Fruit fly (Drosophila melanogaster): ENCODE measurements around the gene Septin1.

Septin1 gene

DNA sequence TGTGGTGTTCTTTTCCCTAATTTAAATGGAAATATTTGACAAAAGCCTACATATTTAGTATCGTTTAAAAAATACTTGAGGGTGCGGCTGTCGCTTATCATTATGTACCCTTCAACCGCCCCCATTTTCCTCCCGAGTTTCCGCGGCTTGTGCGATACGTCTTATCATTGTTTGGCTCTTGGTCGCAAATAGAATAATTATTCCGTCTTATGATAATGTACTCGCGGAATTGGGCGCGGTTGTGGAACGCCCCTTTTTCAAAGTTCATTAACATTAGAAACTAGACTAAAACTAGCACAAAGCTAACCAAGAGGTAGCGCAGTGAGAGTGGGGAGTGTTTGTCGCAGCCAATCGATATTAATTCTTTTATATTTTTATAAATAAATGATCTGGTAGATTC is 7.3 kb downstream of the Septin1 start:
- peak; percentile 11 for TF ChIP-seq CG10543 (GFP tag; optimal IDR thresholded peaks at IDR 0.05)
- TF ChIP-seq tap (tag; optimal IDR thresholded peaks at IDR 0.05): no peak
- no peak for TF ChIP-seq CG7372 (GFP tag; IDR thresholded peaks at IDR 0.05)
- no peak for TF ChIP-seq chn (GFP tag; optimal IDR thresholded peaks at IDR 0.05)
- TF ChIP-seq Six4 (GFP tag; optimal IDR thresholded peaks at IDR 0.05): no peak
- TF ChIP-seq CG6683 (GFP tag; optimal IDR thresholded peaks at IDR 0.05): no peak
- TF ChIP-seq sug (tag; optimal IDR thresholded peaks at IDR 0.05): peak; percentile 10
- TF ChIP-seq TFAM (GFP tag; optimal IDR thresholded peaks at IDR 0.05): no peak
- TF ChIP-seq pita (GFP tag; optimal IDR thresholded peaks at IDR 0.05): no peak
- TF ChIP-seq Dp (GFP tag; optimal IDR thresholded peaks at IDR 0.05): no peak
- TF ChIP-seq CG2678 (tag; optimal IDR thresholded peaks at IDR 0.05): no peak
- TF ChIP-seq CG12299 (tag; optimal IDR thresholded peaks at IDR 0.05): no peak
- no peak for TF ChIP-seq nau (GFP tag; optimal IDR thresholded peaks at IDR 0.05)
- TF ChIP-seq CG34376 (GFP tag; optimal IDR thresholded peaks at IDR 0.05): peak; percentile 41
- TF ChIP-seq Nf-YA (GFP tag; IDR thresholded peaks at IDR 0.05): no peak
- no peak for TF ChIP-seq wdn (GFP tag; IDR thresholded peaks at IDR 0.05)
- no peak for TF ChIP-seq slbo (GFP tag; IDR thresholded peaks at IDR 0.05)
- TF ChIP-seq slou (GFP tag; optimal IDR thresholded peaks at IDR 0.05): no peak
- no peak for TF ChIP-seq CG14860 (GFP tag; IDR thresholded peaks at IDR 0.05; ENCODE audit: partially characterized antibody)
- TF ChIP-seq Ptx1 (GFP tag; IDR thresholded peaks at IDR 0.05): no peak
- no peak for TF ChIP-seq CG14667 (GFP tag; IDR thresholded peaks at IDR 0.05)
- no peak for TF ChIP-seq HLH4C (GFP tag; IDR thresholded peaks at IDR 0.05; ENCODE audit: partially characterized antibody)
- TF ChIP-seq mirr (GFP tag; optimal IDR thresholded peaks at IDR 0.05): peak; percentile 13
- no peak for TF ChIP-seq CG2120 (GFP tag; optimal IDR thresholded peaks at IDR 0.05)
- no peak for TF ChIP-seq Nf-YB (GFP tag; optimal IDR thresholded peaks at IDR 0.05)
- TF ChIP-seq exex (tag; optimal IDR thresholded peaks at IDR 0.05): peak; percentile 74
- no peak for TF ChIP-seq CG15514 (GFP tag; optimal IDR thresholded peaks at IDR 0.05)
- TF ChIP-seq dimm (GFP tag; IDR thresholded peaks at IDR 0.05): no peak

DNA sequence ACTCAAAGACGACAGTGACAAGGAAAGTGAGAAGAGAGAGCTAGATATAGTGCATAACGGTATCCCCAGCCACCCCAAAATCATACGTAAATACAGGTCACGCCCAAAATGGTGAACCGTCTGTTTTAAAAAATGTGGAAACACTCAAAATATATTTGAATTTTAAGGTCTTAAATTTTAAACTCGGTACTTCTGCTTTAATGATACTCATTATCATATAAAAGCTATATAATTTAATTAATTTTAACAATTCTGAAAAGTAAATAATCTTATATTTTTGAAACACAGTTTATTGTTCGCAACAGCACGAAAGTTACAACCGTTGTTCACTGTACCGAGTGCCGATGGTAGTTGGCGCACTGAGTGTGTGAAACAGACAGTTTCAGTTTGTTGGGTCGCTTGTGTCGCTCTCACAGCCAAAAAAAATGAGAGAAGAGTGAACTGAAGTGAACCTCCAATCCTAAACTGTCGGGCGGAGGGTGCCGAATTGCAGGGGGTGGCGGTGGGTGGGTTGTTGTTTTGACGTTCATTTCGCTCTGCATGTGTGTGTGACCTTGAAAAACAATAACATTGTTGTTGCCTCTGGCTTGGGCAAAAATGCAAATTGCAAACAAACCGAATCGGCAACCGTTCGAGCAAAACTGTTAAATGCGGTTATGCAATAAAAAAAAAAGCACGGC is 8.4 kb downstream of the Septin1 start:
- peak; percentile 96 for TF ChIP-seq CoRest (tag; optimal IDR thresholded peaks at IDR 0.05)
- TF ChIP-seq Asciz (GFP tag; optimal IDR thresholded peaks at IDR 0.05): peak; percentile 88
- TF ChIP-seq dati (GFP tag; IDR thresholded peaks at IDR 0.05): no peak
- peak; percentile 34 for TF ChIP-seq CG16863 (GFP tag; optimal IDR thresholded peaks at IDR 0.05)
- peak; percentile 84 for TF ChIP-seq gsb (GFP tag; IDR thresholded peaks at IDR 0.05)
- TF ChIP-seq tap (tag; optimal IDR thresholded peaks at IDR 0.05): peak; percentile 91
- TF ChIP-seq bowl (GFP tag; IDR thresholded peaks at IDR 0.05): peak; percentile 54; the same call in 1 of the 2 replicates
- TF ChIP-seq mam (GFP tag; optimal IDR thresholded peaks at IDR 0.05): peak; percentile 53
- TF ChIP-seq gem (tag; optimal IDR thresholded peaks at IDR 0.05): peak; percentile 96
- peak; percentile 89 for TF ChIP-seq ind (GFP tag; optimal IDR thresholded peaks at IDR 0.05)
- TF ChIP-seq CG7928 (GFP tag; optimal IDR thresholded peaks at IDR 0.05): peak; percentile 63
- TF ChIP-seq CG6765 (GFP tag; optimal IDR thresholded peaks at IDR 0.05): peak; percentile 88
- TF ChIP-seq schlank (tag; optimal IDR thresholded peaks at IDR 0.05): peak; percentile 80
- peak; percentile 77 for TF ChIP-seq CG8281 (tag; optimal IDR thresholded peaks at IDR 0.05)
- no peak for TF ChIP-seq mld (GFP tag; IDR thresholded peaks at IDR 0.05; ENCODE audit: partially characterized antibody)
- TF ChIP-seq hb (GFP tag; IDR thresholded peaks at IDR 0.05; ENCODE audit: partially characterized antibody): no peak
- TF ChIP-seq slbo (GFP tag; IDR thresholded peaks at IDR 0.05): peak; percentile 93
- no peak for TF ChIP-seq CG10565 (GFP tag; optimal IDR thresholded peaks at IDR 0.05)
- peak; percentile 4 to 62 for TF ChIP-seq chif (GFP tag; optimal IDR thresholded peaks at IDR 0.05)
- peak; percentile 94 for TF ChIP-seq CG17361 (GFP tag; IDR thresholded peaks at IDR 0.05)
- peak; percentile 86 for TF ChIP-seq CG32767 (GFP tag; IDR thresholded peaks at IDR 0.05)
- peak; percentile 73 for TF ChIP-seq ham (GFP tag; IDR thresholded peaks at IDR 0.05)
- peak; percentile 71 for TF ChIP-seq CG11247 (GFP tag; IDR thresholded peaks at IDR 0.05)
- no peak for TF ChIP-seq CG8478 (optimal IDR thresholded peaks at IDR 0.05)
- peak; percentile 93 for TF ChIP-seq Ptx1 (GFP tag; IDR thresholded peaks at IDR 0.05)
- TF ChIP-seq ara (GFP tag; IDR thresholded peaks at IDR 0.05): peak; percentile 72

Data from whole organism, embryonic.